Worm (Caenorhabditis elegans): ENCODE measurements around the gene Y6E2A.10.

- TF ChIP-seq him-1 (tag; optimal IDR thresholded peaks at IDR 0.05) (no peak), dao-5 (tag; optimal IDR thresholded peaks at IDR 0.05) (no peak), W03F9.2 (tag; optimal IDR thresholded peaks at IDR 0.05) (no peak)
Observed at ce11 chrV:15752049-15752448, 21.7 kb upstream of the Y6E2A.10 start, which contains the start of gene str-43.
